Worm (Caenorhabditis elegans) whole organism, L4/young adult: ENCODE results near the gene sre-27.

Experiments
- W03F9.2 ChIP-seq: fragments of 150-350 bp; optimal IDR thresholded peaks from 2 replicates; lab custom pipeline; 2014; ENCODE audit warnings: missing biosample characterization, missing genetic modification characterization
- dao-5 ChIP-seq: sonication (generic microtip); optimal IDR thresholded peaks from 2 replicates; lab custom pipeline; 2016; ENCODE audit warnings: missing genotype, missing genetic modification characterization, moderate library complexity, missing compliant biosample characterization
- him-1 ChIP-seq: sonication (generic microtip); optimal IDR thresholded peaks from 2 replicates; lab custom pipeline; 2016; ENCODE audit warnings: missing genotype, missing genetic modification reagents, missing genetic modification characterization, missing compliant biosample characterization

DNA sequence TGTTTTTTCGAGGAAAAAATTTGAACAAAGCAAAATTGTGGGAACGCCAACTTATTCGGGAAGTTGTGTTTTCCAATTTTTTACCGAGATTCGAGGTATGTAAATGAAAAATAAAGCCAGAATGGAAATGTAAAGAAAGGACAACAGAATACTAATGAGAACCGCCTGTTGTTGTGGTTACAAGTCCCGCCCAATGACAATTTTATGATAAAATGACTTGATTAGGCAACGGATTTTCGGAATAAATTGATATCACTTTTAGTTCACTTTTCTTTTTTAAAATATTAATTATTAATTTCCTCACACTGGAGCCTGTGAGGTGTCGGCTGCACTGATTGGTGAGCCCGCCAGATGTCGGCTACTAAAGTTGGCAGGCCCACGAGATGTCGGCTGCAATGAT is 14.9 kb upstream of the sre-27 start, which contains the start of gene dct-12:
- no peak for TF ChIP-seq W03F9.2 (tag; lab: Kevin White, UChicago)
- no peak for TF ChIP-seq dao-5 (tag; lab: Kevin White, UChicago)
- no peak for TF ChIP-seq him-1
